Worm (Caenorhabditis elegans) whole organism, mixed stage, embryonic: ENCODE measurements around the gene ceh-31.

ENCODE experiments used
- M03D4.4 ChIP-seq: sonication (generic microtip); optimal IDR thresholded peaks from 2 replicates; lab custom pipeline; 2017; ENCODE audit warnings: mild to moderate bottlenecking, missing genetic modification characterization, missing compliant biosample characterization
- bed-3 ChIP-seq: fragments of 200-800 bp; sonication (Bioruptor generic); optimal IDR thresholded peaks from 3 replicates; lab custom pipeline; 2018; ENCODE audit warnings: mild to moderate bottlenecking, missing genetic modification characterization, moderate library complexity, missing compliant biosample characterization
- blmp-1 ChIP-seq: fragments of 150-350 bp; optimal IDR thresholded peaks from 2 replicates; lab custom pipeline; 2014; ENCODE audit warnings: missing biosample characterization, missing genetic modification characterization
- ceh-39 ChIP-seq: fragments of 150-350 bp; optimal IDR thresholded peaks from 2 replicates; lab custom pipeline; 2014; ENCODE audit warnings: missing biosample characterization, missing genetic modification characterization
- ceh-83 ChIP-seq: fragments of 200-800 bp; sonication (Bioruptor generic); optimal IDR thresholded peaks from 2 replicates; lab custom pipeline; 2018; ENCODE audit warnings: mild to moderate bottlenecking, missing genetic modification characterization, missing compliant biosample characterization
- ces-1 ChIP-seq: fragments of 150-350 bp; optimal IDR thresholded peaks from 2 replicates; lab custom pipeline; 2014; ENCODE audit warnings: missing biosample characterization, missing genetic modification reagents, missing genetic modification characterization
- cnd-1 ChIP-seq: fragments of 200-800 bp; sonication (Bioruptor generic); optimal IDR thresholded peaks from 2 replicates; lab custom pipeline; 2018; ENCODE audit warnings: mild to moderate bottlenecking, missing genetic modification characterization, missing compliant biosample characterization
- drap-1 ChIP-seq: fragments of 200-800 bp; sonication (Bioruptor generic); optimal IDR thresholded peaks from 3 replicates; lab custom pipeline; 2018; ENCODE audit warnings: mild to moderate bottlenecking, missing genetic modification characterization, missing compliant biosample characterization
- elt-1 ChIP-seq: sonication (generic microtip); optimal IDR thresholded peaks from 2 replicates; lab custom pipeline; 2017; ENCODE audit warnings: missing genetic modification characterization, mild to moderate bottlenecking, missing compliant biosample characterization, antibody characterized with exemption, moderate library complexity, borderline replicate concordance; ENCODE audit not compliant: insufficient read depth
- elt-3 ChIP-seq: fragments of 150-350 bp; optimal IDR thresholded peaks from 2 replicates; lab custom pipeline; 2014; ENCODE audit warnings: missing biosample characterization, missing genetic modification characterization
- flh-1 ChIP-seq: fragments of 200-800 bp; sonication (Bioruptor generic); optimal IDR thresholded peaks from 2 replicates; lab custom pipeline; 2018; ENCODE audit warnings: mild to moderate bottlenecking, missing genetic modification characterization, moderate library complexity, missing compliant biosample characterization
- ham-2 ChIP-seq: fragments of 200-800 bp; sonication (Bioruptor generic); optimal IDR thresholded peaks from 2 replicates; lab custom pipeline; 2018; ENCODE audit warnings: mild to moderate bottlenecking, missing genetic modification characterization, missing compliant biosample characterization
- hlh-1 ChIP-seq: fragments of 150-350 bp; optimal IDR thresholded peaks from 2 replicates; lab custom pipeline; 2014; ENCODE audit warnings: missing biosample characterization, missing genetic modification reagents, missing genetic modification characterization
- lin-13 ChIP-seq: fragments of 150-350 bp; optimal IDR thresholded peaks from 2 replicates; lab custom pipeline; 2014; ENCODE audit warnings: missing biosample characterization, missing genetic modification characterization
- lin-32 ChIP-seq: fragments of 200-800 bp; sonication (Bioruptor generic); optimal IDR thresholded peaks from 2 replicates; lab custom pipeline; 2018; ENCODE audit warnings: mild to moderate bottlenecking, missing genetic modification characterization, missing compliant biosample characterization
- lsy-2 ChIP-seq: fragments of 150-350 bp; optimal IDR thresholded peaks from 2 replicates; lab custom pipeline; 2014; ENCODE audit warnings: missing biosample characterization, missing genetic modification characterization
- mab-5 ChIP-seq: fragments of 150-350 bp; optimal IDR thresholded peaks from 2 replicates; lab custom pipeline; 2014; ENCODE audit warnings: missing biosample characterization, missing genetic modification characterization
- mls-2 ChIP-seq: sonication (generic microtip); optimal IDR thresholded peaks from 2 replicates; lab custom pipeline; 2016; ENCODE audit warnings: mild to moderate bottlenecking, missing genetic modification characterization, moderate library complexity, missing compliant biosample characterization
- nhr-12 ChIP-seq: fragments of 150-350 bp; optimal IDR thresholded peaks from 2 replicates; lab custom pipeline; 2014; ENCODE audit warnings: missing biosample characterization, missing genetic modification characterization
- nhr-2 ChIP-seq: fragments of 150-350 bp; optimal IDR thresholded peaks from 2 replicates; lab custom pipeline; 2014; ENCODE audit warnings: missing biosample characterization, missing genetic modification characterization
- nhr-28 ChIP-seq: fragments of 150-350 bp; optimal IDR thresholded peaks from 2 replicates; lab custom pipeline; 2014; ENCODE audit warnings: missing biosample characterization, missing genetic modification characterization
- nhr-76 ChIP-seq: sonication (generic microtip); optimal IDR thresholded peaks from 2 replicates; lab custom pipeline; 2017; ENCODE audit warnings: missing biosample characterization, missing genetic modification characterization
- pha-4 ChIP-seq: fragments of 150-350 bp; optimal IDR thresholded peaks from 2 replicates; lab custom pipeline; 2018; ENCODE audit warnings: missing biosample characterization, missing genetic modification reagents, missing genetic modification characterization
- tbx-8 ChIP-seq: fragments of 200-800 bp; sonication (Bioruptor generic); optimal IDR thresholded peaks from 2 replicates; lab custom pipeline; 2018; ENCODE audit warnings: mild to moderate bottlenecking, missing genetic modification characterization, moderate library complexity, missing compliant biosample characterization
- unc-39 ChIP-seq: fragments of 150-350 bp; optimal IDR thresholded peaks from 2 replicates; lab custom pipeline; 2014; ENCODE audit warnings: missing biosample characterization, missing genetic modification characterization
- unc-62 ChIP-seq: fragments of 150-350 bp; optimal IDR thresholded peaks from 2 replicates; lab custom pipeline; 2014; ENCODE audit warnings: missing biosample characterization, missing genetic modification reagents, missing genetic modification characterization
- zip-8 ChIP-seq: fragments of 150-350 bp; optimal IDR thresholded peaks from 2 replicates; lab custom pipeline; 2014; ENCODE audit warnings: missing biosample characterization, missing genetic modification characterization
- ztf-11 ChIP-seq: fragments of 150-350 bp; optimal IDR thresholded peaks from 2 replicates; lab custom pipeline; 2014; ENCODE audit warnings: missing biosample characterization, missing genetic modification characterization

Gene ceh-31

ce11 chrX:3067052-3067451 is 3.2 kb downstream of the ceh-31 start:
- TF ChIP-seq ces-1 (GFP tag; lab: Kevin White, UChicago) (peak; percentile 48), ceh-83 (GFP tag; lab: Kevin White, UChicago) (no peak), lin-32 (GFP tag; lab: Kevin White, UChicago) (no peak), nhr-76 (no peak), mab-5 (tag; lab: Kevin White, UChicago) (no peak), ceh-39 (tag; lab: Kevin White, UChicago) (no peak), pha-4 (no peak), M03D4.4 (tag; lab: Kevin White, UChicago) (no peak)
- TF ChIP-seq, all 35 proteins: peak for 1

DNA sequence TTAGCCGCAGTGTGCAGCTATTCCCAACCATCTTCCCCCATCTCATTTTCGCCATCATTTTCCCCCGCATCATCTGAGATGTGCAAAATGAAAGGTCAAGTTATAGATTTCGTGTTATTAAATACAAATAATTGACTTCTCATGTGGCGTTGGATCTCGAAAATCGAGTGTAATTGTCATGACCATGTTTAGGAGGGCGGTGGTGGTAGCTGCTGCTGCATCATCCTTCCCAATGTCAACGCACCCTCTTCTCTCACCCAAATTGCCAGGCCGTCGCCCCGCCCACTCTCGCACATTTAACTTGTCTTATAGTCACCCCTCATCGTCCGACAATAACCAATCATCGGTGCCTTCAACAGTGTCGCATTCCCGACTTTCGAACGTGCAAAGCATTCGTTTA is 6.9 kb downstream of the ceh-31 start, which contains the start of gene ceh-30:
Gene ceh-30 (plus strand): TSS at position 301 of the 400 bp plus-strand sequence.
- TF ChIP-seq nhr-2 (tag; lab: Kevin White, UChicago) (no peak), ceh-83 (GFP tag; lab: Kevin White, UChicago) (no peak), zip-8 (tag; lab: Kevin White, UChicago) (no peak), ztf-11 (no peak), blmp-1 (no peak)

DNA sequence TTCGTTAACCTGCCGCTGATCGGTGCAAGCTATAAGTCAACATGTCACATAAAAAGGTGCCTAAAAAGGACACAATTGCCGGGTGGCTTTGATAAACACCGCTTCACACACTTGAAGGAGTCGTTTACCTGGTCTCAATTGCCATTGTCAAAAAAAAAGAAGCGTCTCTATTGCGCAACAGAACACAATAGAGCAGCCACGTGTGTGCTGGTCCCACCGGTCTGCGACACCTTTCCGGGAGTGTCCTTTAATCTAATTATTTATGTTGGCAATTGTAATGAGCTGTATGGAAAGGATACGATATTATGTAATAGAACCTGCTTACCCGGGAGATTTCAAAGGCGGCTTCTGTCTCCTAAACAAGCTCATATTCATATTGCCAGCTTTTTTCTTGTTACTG is 8.5 kb downstream of the ceh-31 start:
- TF ChIP-seq drap-1 (GFP tag; lab: Kevin White, UChicago), result no peak
- TF ChIP-seq zip-8 (tag; lab: Kevin White, UChicago), result peak; percentile 55
- peak; percentile 75 for TF ChIP-seq nhr-2 (tag; lab: Kevin White, UChicago)

ce11 chrX:3059299-3059698 is 10.9 kb downstream of the ceh-31 start, which contains the start of gene rsef-1:
Gene rsef-1, minus strand, starts transcription at chrX:3059399.
- no peak for TF ChIP-seq nhr-12 (tag; lab: Kevin White, UChicago)
- no peak for TF ChIP-seq bed-3 (GFP tag; lab: Kevin White, UChicago)
- TF ChIP-seq lin-13 (tag; lab: Kevin White, UChicago), result no peak
- TF ChIP-seq zip-8 (tag; lab: Kevin White, UChicago), result no peak
- no peak for TF ChIP-seq ces-1 (GFP tag; lab: Kevin White, UChicago)
- TF ChIP-seq elt-1 (tag; lab: Kevin White, UChicago), result no peak
- TF ChIP-seq, all 35 proteins: peak for 0

- TF ChIP-seq pha-4 (no peak), tbx-8 (GFP tag; lab: Kevin White, UChicago) (no peak), flh-1 (GFP tag; lab: Kevin White, UChicago) (no peak), unc-39 (no peak), cnd-1 (tag; lab: Kevin White, UChicago) (no peak), ces-1 (GFP tag; lab: Kevin White, UChicago) (no peak), zip-8 (tag; lab: Kevin White, UChicago) (no peak), mls-2 (tag; lab: Kevin White, UChicago) (no peak), bed-3 (GFP tag; lab: Kevin White, UChicago) (no peak), ceh-83 (GFP tag; lab: Kevin White, UChicago) (no peak), unc-62 (GFP tag; lab: Kevin White, UChicago) (no peak), nhr-28 (tag; lab: Kevin White, UChicago) (no peak), ham-2 (GFP tag; lab: Kevin White, UChicago) (no peak), lsy-2 (tag; lab: Kevin White, UChicago) (no peak), ztf-11 (no peak), elt-3 (tag; lab: Kevin White, UChicago) (no peak), M03D4.4 (tag; lab: Kevin White, UChicago) (no peak)
- TF ChIP-seq, all 35 proteins: peak for 0
Measured at ce11 chrX:3057656-3058055, 12.6 kb downstream of the ceh-31 start.

DNA sequence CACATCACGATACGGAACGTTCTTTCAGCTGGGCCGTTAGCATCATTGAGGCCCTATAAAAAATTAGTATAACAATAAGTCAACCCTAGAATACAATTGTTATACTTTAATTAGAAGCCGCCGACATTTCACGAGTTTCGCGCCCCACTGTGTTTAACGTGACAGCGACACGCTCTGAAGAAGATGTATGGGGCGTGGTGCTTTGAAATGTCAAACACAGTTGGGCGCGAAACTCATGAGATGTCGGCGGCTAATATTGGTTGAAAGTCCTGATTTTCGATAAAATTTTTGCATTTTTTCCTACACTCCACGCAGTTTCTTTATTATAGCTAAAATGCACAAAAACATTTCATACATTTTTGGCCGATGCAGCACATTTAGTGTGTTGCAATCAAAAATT is 14.1 kb downstream of the ceh-31 start:
- TF ChIP-seq ztf-11 (no peak), drap-1 (GFP tag; lab: Kevin White, UChicago) (no peak), M03D4.4 (tag; lab: Kevin White, UChicago) (no peak), elt-3 (tag; lab: Kevin White, UChicago) (no peak), blmp-1 (no peak), unc-62 (GFP tag; lab: Kevin White, UChicago) (no peak), hlh-1 (tag; lab: Kevin White, UChicago) (no peak)
